Fruit fly (Drosophila melanogaster) whole organism, embryonic: ENCODE measurements around the gene CG7071.

Experiments used
- Atf6 ChIP-seq: fragments of 200-800 bp; sonication (Bioruptor generic); IDR thresholded peaks from 2 replicates; pipeline ENCODE4 v1.3.6; 2022; ENCODE audit warnings: missing biosample characterization, missing genetic modification characterization
- Bdp1 ChIP-seq: fragments of 200-800 bp; sonication (Bioruptor generic); optimal IDR thresholded peaks from 3 replicates; lab custom pipeline; 2016; ENCODE audit warnings: missing biosample characterization, missing genetic modification characterization
- CG1024 ChIP-seq: fragments of 200-800 bp; sonication (Bioruptor generic); IDR thresholded peaks from 2 replicates; pipeline ENCODE4 v1.3.6; 2022; ENCODE audit warnings: missing biosample characterization, missing genetic modification characterization
- CG10543 ChIP-seq: fragments of 200-800 bp; sonication (Bioruptor generic); optimal IDR thresholded peaks from 3 replicates; lab custom pipeline; 2017; ENCODE audit warnings: missing biosample characterization, mild to moderate bottlenecking, missing genetic modification characterization, moderate library complexity
- CG10654 ChIP-seq: fragments of 200-800 bp; sonication (Bioruptor generic); optimal IDR thresholded peaks from 2 replicates; lab custom pipeline; 2016; ENCODE audit warnings: missing biosample characterization, missing genetic modification characterization
- CG10959 ChIP-seq: fragments of 200-800 bp; sonication (Bioruptor generic); IDR thresholded peaks from 2 replicates; pipeline ENCODE4 v1.3.6; 2022; ENCODE audit warnings: missing biosample characterization, missing genetic modification characterization
- CG10979 ChIP-seq: fragments of 200-800 bp; sonication (Bioruptor generic); optimal IDR thresholded peaks from 2 replicates; lab custom pipeline; 2018; ENCODE audit warnings: missing biosample characterization, mild to moderate bottlenecking, missing genetic modification characterization, moderate library complexity
- CG11093 ChIP-seq: fragments of 200-800 bp; sonication (Bioruptor generic); IDR thresholded peaks from 3 replicates; pipeline ENCODE4 v1.3.6; 2022; ENCODE audit warnings: missing biosample characterization, missing genetic modification characterization
- CG12104 ChIP-seq: fragments of 200-800 bp; sonication (Bioruptor generic); optimal IDR thresholded peaks from 3 replicates; lab custom pipeline; 2016; ENCODE audit warnings: missing biosample characterization, missing genetic modification characterization
- CG12659 ChIP-seq: fragments of 200-800 bp; sonication (Bioruptor generic); optimal IDR thresholded peaks from 3 replicates; lab custom pipeline; 2017; ENCODE audit warnings: mild to moderate bottlenecking, missing biosample characterization, missing genetic modification reagents, missing genetic modification characterization
- CG14050 ChIP-seq: fragments of 200-800 bp; sonication (Bioruptor generic); IDR thresholded peaks from 3 replicates; pipeline ENCODE4 v1.3.6; 2022; ENCODE audit warnings: missing biosample characterization, missing genetic modification characterization
- CG1647 ChIP-seq: fragments of 200-800 bp; sonication (Bioruptor generic); optimal IDR thresholded peaks from 3 replicates; lab custom pipeline; 2016; ENCODE audit warnings: missing biosample characterization, missing genetic modification characterization
- CG18764 ChIP-seq: fragments of 200-800 bp; sonication (Bioruptor generic); optimal IDR thresholded peaks from 3 replicates; lab custom pipeline; 2016; ENCODE audit warnings: missing biosample characterization, missing genetic modification characterization
- CG2202 ChIP-seq: fragments of 200-800 bp; sonication (Bioruptor generic); optimal IDR thresholded peaks from 2 replicates; lab custom pipeline; 2018; ENCODE audit warnings: missing biosample characterization, mild to moderate bottlenecking, missing genetic modification characterization
- CG30403 ChIP-seq: fragments of 200-800 bp; sonication (Bioruptor generic); optimal IDR thresholded peaks from 3 replicates; lab custom pipeline; 2016; ENCODE audit warnings: missing biosample characterization, missing genetic modification characterization
- CG31441 ChIP-seq: fragments of 200-800 bp; sonication (Bioruptor generic); IDR thresholded peaks from 2 replicates; pipeline ENCODE4 v1.3.6; 2022; ENCODE audit warnings: missing biosample characterization, missing genetic modification characterization
- CG34224 ChIP-seq: fragments of 200-800 bp; sonication (Bioruptor generic); IDR thresholded peaks from 3 replicates; pipeline ENCODE4 v1.3.6; 2022; ENCODE audit warnings: missing biosample characterization, missing genetic modification characterization; ENCODE audit not compliant: partially characterized antibody
- CG7963 ChIP-seq: fragments of 200-800 bp; sonication (Bioruptor generic); IDR thresholded peaks from 3 replicates; pipeline ENCODE4 v1.3.6; 2022; ENCODE audit warnings: missing biosample characterization, missing genetic modification characterization; ENCODE audit not compliant: partially characterized antibody
- CG8290 ChIP-seq, 3 experiments: fragments of 200-800 bp; sonication (Bioruptor generic); optimal IDR thresholded peaks; 2 replicates each; lab custom pipeline; 2016 to 2019; ENCODE audit warnings: missing biosample characterization in 3 of 3, missing genetic modification characterization in 3 of 3, mild to moderate bottlenecking in 2 of 3, moderate library complexity in 1 of 3
- CHES-1-like ChIP-seq: fragments of 200-800 bp; sonication (Bioruptor generic); optimal IDR thresholded peaks from 2 replicates; lab custom pipeline; 2016; ENCODE audit warnings: missing biosample characterization, missing genetic modification characterization
- Dek ChIP-seq: fragments of 200-800 bp; sonication (Bioruptor generic); optimal IDR thresholded peaks from 3 replicates; lab custom pipeline; 2019; ENCODE audit warnings: missing biosample characterization, mild to moderate bottlenecking, missing genetic modification characterization, moderate library complexity
- Doc2 ChIP-seq: fragments of 200-800 bp; sonication (Bioruptor generic); IDR thresholded peaks from 2 replicates; pipeline ENCODE4 v1.3.6; 2022; ENCODE audit warnings: missing biosample characterization, missing genetic modification characterization
- HHEX ChIP-seq: fragments of 200-800 bp; sonication (Bioruptor generic); optimal IDR thresholded peaks from 3 replicates; lab custom pipeline; 2017; ENCODE audit warnings: missing biosample characterization, mild to moderate bottlenecking, missing genetic modification characterization, missing genetic modification reagents
- Mrtf ChIP-seq: fragments of 200-800 bp; sonication (Bioruptor generic); IDR thresholded peaks from 3 replicates; pipeline ENCODE4 v1.3.6; 2022; ENCODE audit warnings: missing biosample characterization, missing genetic modification characterization
- NFAT ChIP-seq: fragments of 200-800 bp; sonication (Bioruptor generic); IDR thresholded peaks from 2 replicates; pipeline ENCODE4 v1.3.6; 2022; ENCODE audit warnings: missing biosample characterization, missing genetic modification characterization
- Nf-YA ChIP-seq: fragments of 200-800 bp; sonication (Bioruptor generic); IDR thresholded peaks from 2 replicates; pipeline ENCODE4 v1.3.6; 2022; ENCODE audit warnings: missing biosample characterization, missing genetic modification characterization
- Oaz ChIP-seq: fragments of 200-800 bp; sonication (Bioruptor generic); IDR thresholded peaks from 2 replicates; pipeline ENCODE4 v1.3.6; 2022; ENCODE audit warnings: missing biosample characterization, missing genetic modification characterization
- Vsx1 ChIP-seq: fragments of 200-800 bp; sonication (Bioruptor generic); optimal IDR thresholded peaks from 2 replicates; lab custom pipeline; 2017; ENCODE audit warnings: missing biosample characterization, mild to moderate bottlenecking, missing genetic modification characterization, missing genetic modification reagents
- abd-A ChIP-seq: fragments of 200-800 bp; sonication (Bioruptor generic); optimal IDR thresholded peaks from 3 replicates; lab custom pipeline; 2019; ENCODE audit warnings: missing biosample characterization, mild to moderate bottlenecking, missing genetic modification characterization, moderate library complexity
- bab2 ChIP-seq: fragments of 200-800 bp; sonication (Bioruptor generic); optimal IDR thresholded peaks from 2 replicates; lab custom pipeline; 2016; ENCODE audit warnings: missing biosample characterization, missing genetic modification characterization
- bbx ChIP-seq: fragments of 200-800 bp; sonication (Bioruptor generic); IDR thresholded peaks from 2 replicates; pipeline ENCODE4 v1.3.6; 2022; ENCODE audit warnings: missing biosample characterization, missing genetic modification characterization; ENCODE audit not compliant: partially characterized antibody
- en ChIP-seq: fragments of 200-800 bp; sonication (Bioruptor generic); optimal IDR thresholded peaks from 2 replicates; lab custom pipeline; 2016; ENCODE audit warnings: missing biosample characterization, missing genetic modification characterization
- jing ChIP-seq: fragments of 200-800 bp; sonication (Bioruptor generic); optimal IDR thresholded peaks from 2 replicates; lab custom pipeline; 2018; ENCODE audit warnings: missing biosample characterization, mild to moderate bottlenecking, missing genetic modification characterization
- lmd ChIP-seq: fragments of 200-800 bp; sonication (Bioruptor generic); IDR thresholded peaks from 2 replicates; pipeline ENCODE4 v1.3.6; 2022; ENCODE audit warnings: missing biosample characterization, missing genetic modification characterization
- otp ChIP-seq: fragments of 200-800 bp; sonication (Bioruptor generic); IDR thresholded peaks from 3 replicates; pipeline ENCODE4, ENCODE4 v1.3.6; 2022; ENCODE audit warnings: missing biosample characterization, missing genetic modification characterization
- pb ChIP-seq: fragments of 200-800 bp; sonication (Bioruptor generic); optimal IDR thresholded peaks from 3 replicates; lab custom pipeline; 2016; ENCODE audit warnings: missing biosample characterization, missing genetic modification characterization
- shn ChIP-seq: fragments of 200-800 bp; sonication (Bioruptor generic); optimal IDR thresholded peaks from 3 replicates; lab custom pipeline; 2016; ENCODE audit warnings: missing biosample characterization, missing genetic modification characterization
- slou ChIP-seq: fragments of 200-800 bp; sonication (Bioruptor generic); optimal IDR thresholded peaks from 3 replicates; lab custom pipeline; 2016; ENCODE audit warnings: missing biosample characterization, missing genetic modification characterization
- stwl ChIP-seq: fragments of 200-800 bp; sonication (Bioruptor generic); optimal IDR thresholded peaks from 3 replicates; lab custom pipeline; 2018; ENCODE audit warnings: missing biosample characterization, mild to moderate bottlenecking, missing genetic modification characterization, moderate library complexity
- ttk ChIP-seq: fragments of 200-800 bp; sonication (Bioruptor generic); IDR thresholded peaks from 2 replicates; pipeline ENCODE4 v2.1.2; 2022; ENCODE audit warnings: missing biosample characterization, missing genetic modification characterization
- usp ChIP-seq: fragments of >200 bp; optimal IDR thresholded peaks from 2 replicates; lab custom pipeline; 2017; ENCODE audit warnings: missing biosample characterization, missing genetic modification characterization

CG7071 gene

DNA sequence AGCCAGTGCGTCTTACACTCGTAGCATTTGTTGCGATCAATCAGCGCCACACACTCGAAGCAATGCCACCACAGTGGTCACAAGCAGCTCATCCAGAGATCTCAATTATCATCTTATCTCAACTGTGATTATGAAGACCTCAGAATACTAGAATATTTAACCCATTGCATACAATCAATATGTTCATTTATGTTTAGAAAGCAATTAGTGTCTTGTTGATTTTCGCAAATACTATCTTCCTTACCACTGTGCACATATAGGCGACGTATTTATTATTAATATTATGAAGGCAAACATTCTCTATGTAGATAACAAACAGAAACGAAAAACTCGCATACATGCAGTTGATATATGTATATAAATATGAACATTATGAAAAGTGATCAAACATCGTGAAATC is 3.6 kb upstream of the CG7071 start (continued):
- TF ChIP-seq ttk (GFP tag; lab: Robert Waterston, UW) (peak; percentile 72), CG10654 (GFP tag; lab: Kevin White, UChicago) (peak; percentile 57), CG14050 (GFP tag; lab: Robert Waterston, UW) (peak; percentile 52; the same call in 1 of the 3 replicates), CG1647 (peak; percentile 20), CG12659 (GFP tag; lab: Kevin White, UChicago) (peak; percentile 54), CG11093 (peak; percentile 54; the same call in 2 of the 3 replicates), shn (GFP tag; lab: Kevin White, UChicago) (peak; percentile 36), CG8290 (GFP tag; optimal IDR thresholded peaks at IDR 0.05; lab: Kevin White, UChicago) (no peak), CG8290 (tag; optimal IDR thresholded peaks at IDR 0.05; lab: Kevin White, UChicago) (peak; percentile 36 to 81), bab2 (GFP tag; lab: Kevin White, UChicago) (peak; percentile 70), CG18764 (GFP tag; lab: Kevin White, UChicago) (peak; percentile 84), Oaz (GFP tag; lab: Robert Waterston, UW) (no peak), otp (GFP tag; lab: Robert Waterston, UW) (peak; percentile 61; the same call in 2 of the 3 replicates), Vsx1 (GFP tag; lab: Kevin White, UChicago) (peak; percentile 59), CG2202 (tag; lab: Kevin White, UChicago) (peak; percentile 82), CHES-1-like (GFP tag; lab: Kevin White, UChicago) (peak; percentile 17), CG10543 (no peak), Mrtf (peak; percentile 61; the same call in 2 of the 3 replicates), CG10959 (peak; percentile 66), Bdp1 (GFP tag; lab: Kevin White, UChicago) (peak; percentile 75), NFAT (GFP tag; lab: Robert Waterston, UW) (0 out of 2 replicates have a peak, but pooled peaks have one; percentile 31), CG34224 (GFP tag; lab: Robert Waterston, UW) (no peak), slou (GFP tag; lab: Kevin White, UChicago) (no peak), usp (GFP tag; lab: Kevin White, UChicago) (no peak), HHEX (peak; percentile 67), CG1024 (GFP tag; lab: Robert Waterston, UW) (peak; percentile 39; the same call in 1 of the 2 replicates), Nf-YA (GFP tag; lab: Robert Waterston, UW) (peak; percentile 53; the same call in 1 of the 2 replicates), abd-A (tag; lab: Kevin White, UChicago) (no peak), bbx (GFP tag; lab: Robert Waterston, UW) (no peak), CG31441 (GFP tag; lab: Robert Waterston, UW) (peak; percentile 85), lmd (peak; percentile 54), CG12104 (GFP tag; lab: Kevin White, UChicago) (peak; percentile 78), CG10979 (tag; lab: Kevin White, UChicago) (peak; percentile 70), CG30403 (peak; percentile 39), Dek (tag; lab: Kevin White, UChicago) (peak; percentile 17), jing (GFP tag; lab: Kevin White, UChicago) (peak; percentile 23), Atf6 (peak; percentile 34; the same call in 1 of the 2 replicates), stwl (tag; lab: Kevin White, UChicago) (peak; percentile 23), pb (no peak), Doc2 (GFP tag; lab: Robert Waterston, UW) (0 out of 2 replicates have a peak, but pooled peaks have one; percentile 12), CG7963 (GFP tag; lab: Robert Waterston, UW) (no peak), en (GFP tag; lab: Kevin White, UChicago) (no peak)
